Fruit fly (Drosophila melanogaster) whole organism, embryonic: ENCODE data around the gene rdog.
A peak's percentile ranks its signal among the peaks of the same experiment; 100 is the strongest.

Source experiments
- Blimp-1 ChIP-seq: fragments of 200-800 bp; sonication (Bioruptor generic); optimal IDR thresholded peaks from 3 replicates; lab custom pipeline; 2018; ENCODE audit warnings: missing biosample characterization, missing genetic modification characterization, mild to moderate bottlenecking, moderate library complexity, missing genetic modification reagents
- CG12155 ChIP-seq: fragments of 200-800 bp; sonication (Bioruptor generic); optimal IDR thresholded peaks from 3 replicates; lab custom pipeline; 2016; ENCODE audit warnings: missing biosample characterization, missing genetic modification characterization
- CG13287 ChIP-seq: fragments of 200-800 bp; sonication (Bioruptor generic); IDR thresholded peaks from 2 replicates; pipeline ENCODE4 v1.3.6; 2022; ENCODE audit warnings: missing biosample characterization, missing genetic modification characterization; ENCODE audit not compliant: partially characterized antibody
- CG14860 ChIP-seq: fragments of 200-800 bp; sonication (Bioruptor generic); IDR thresholded peaks from 3 replicates; pipeline ENCODE4 v1.3.6; 2022; ENCODE audit warnings: missing biosample characterization, missing genetic modification characterization; ENCODE audit not compliant: partially characterized antibody
- CG2116 ChIP-seq: fragments of 200-800 bp; sonication (Bioruptor generic); optimal IDR thresholded peaks from 3 replicates; lab custom pipeline; 2018; ENCODE audit warnings: missing biosample characterization, mild to moderate bottlenecking, missing genetic modification characterization
- CG34224 ChIP-seq: fragments of 200-800 bp; sonication (Bioruptor generic); IDR thresholded peaks from 3 replicates; pipeline ENCODE4 v1.3.6; 2022; ENCODE audit warnings: missing biosample characterization, missing genetic modification characterization; ENCODE audit not compliant: partially characterized antibody
- CG34422 ChIP-seq: fragments of 200-800 bp; sonication (Bioruptor generic); IDR thresholded peaks from 3 replicates; pipeline ENCODE4 v1.3.6; 2022; ENCODE audit warnings: missing biosample characterization, missing genetic modification characterization
- CG9437 ChIP-seq: fragments of 200-800 bp; sonication (Bioruptor generic); optimal IDR thresholded peaks from 2 replicates; lab custom pipeline; 2018; ENCODE audit warnings: missing biosample characterization, mild to moderate bottlenecking, missing genetic modification characterization
- Dll ChIP-seq: fragments of 200-800 bp; sonication (Bioruptor generic); IDR thresholded peaks from 4 replicates; pipeline ENCODE4 v1.3.6; 2022; ENCODE audit warnings: missing biosample characterization, missing genetic modification characterization; ENCODE audit not compliant: partially characterized antibody
- Dp ChIP-seq: fragments of 200-800 bp; sonication (Bioruptor generic); optimal IDR thresholded peaks from 2 replicates; lab custom pipeline; 2018; ENCODE audit warnings: missing biosample characterization, mild to moderate bottlenecking, missing genetic modification characterization, moderate library complexity
- Dref ChIP-seq: fragments of 200-800 bp; sonication (Bioruptor generic); IDR thresholded peaks from 2 replicates; pipeline ENCODE4 v1.3.6; 2022; ENCODE audit warnings: missing biosample characterization, missing genetic modification characterization
- E2f2 ChIP-seq: fragments of 200-800 bp; sonication (Bioruptor generic); IDR thresholded peaks from 2 replicates; pipeline ENCODE4 v1.3.6; 2022; ENCODE audit warnings: missing biosample characterization, missing genetic modification characterization
- Ets65A ChIP-seq: fragments of 200-800 bp; sonication (Bioruptor generic); peaks from one replicate; lab custom pipeline; 2016; ENCODE audit warnings: missing biosample characterization, missing genetic modification characterization
- Fer2 ChIP-seq: fragments of 200-800 bp; sonication (Bioruptor generic); optimal IDR thresholded peaks from 2 replicates; lab custom pipeline; 2018; ENCODE audit warnings: missing biosample characterization, mild to moderate bottlenecking, missing genetic modification characterization, moderate library complexity
- HLH4C ChIP-seq: fragments of 200-800 bp; sonication (Bioruptor generic); IDR thresholded peaks from 3 replicates; pipeline ENCODE4 v1.3.6; 2022; ENCODE audit warnings: missing biosample characterization, missing genetic modification characterization; ENCODE audit not compliant: partially characterized antibody
- HLH54F ChIP-seq: fragments of 200-800 bp; sonication (Bioruptor generic); optimal IDR thresholded peaks from 3 replicates; lab custom pipeline; 2016; ENCODE audit warnings: missing biosample characterization, missing genetic modification characterization
- Hmr ChIP-seq: fragments of 200-800 bp; sonication (Bioruptor generic); optimal IDR thresholded peaks from 3 replicates; lab custom pipeline; 2017; ENCODE audit warnings: mild to moderate bottlenecking, missing biosample characterization, missing genetic modification reagents, missing genetic modification characterization
- Hmx ChIP-seq: fragments of 200-800 bp; sonication (Bioruptor generic); optimal IDR thresholded peaks from 2 replicates; lab custom pipeline; 2016; ENCODE audit warnings: missing biosample characterization, missing genetic modification characterization
- Hr78 ChIP-seq, 2 experiments: fragments of 200-800 bp in 1 of 2; fragments of >200 bp in 1 of 2; sonication (Bioruptor generic) in 1 of 2; optimal IDR thresholded peaks; 2 replicates each; lab custom pipeline; 2017 to 2019; ENCODE audit warnings: missing biosample characterization in 2 of 2, missing genetic modification characterization in 2 of 2, mild to moderate bottlenecking in 1 of 2, moderate library complexity in 1 of 2
- MBD-R2 ChIP-seq: fragments of 200-800 bp; sonication (Bioruptor generic); IDR thresholded peaks from 2 replicates; pipeline ENCODE4 v1.3.6; 2022; ENCODE audit warnings: missing biosample characterization, missing genetic modification characterization
- MESR4 ChIP-seq: fragments of 200-800 bp; sonication (Bioruptor generic); optimal IDR thresholded peaks from 2 replicates; lab custom pipeline; 2018; ENCODE audit warnings: missing biosample characterization, mild to moderate bottlenecking, missing genetic modification characterization, moderate library complexity
- Med ChIP-seq: fragments of 200-800 bp; sonication (Bioruptor generic); peaks from one replicate; lab custom pipeline; 2016; ENCODE audit warnings: missing biosample characterization, missing genetic modification characterization, mild to moderate bottlenecking, inconsistent platforms, moderate library complexity
- Mrtf ChIP-seq: fragments of 200-800 bp; sonication (Bioruptor generic); IDR thresholded peaks from 3 replicates; pipeline ENCODE4 v1.3.6; 2022; ENCODE audit warnings: missing biosample characterization, missing genetic modification characterization
- Myb ChIP-seq: fragments of 200-800 bp; sonication (Bioruptor generic); optimal IDR thresholded peaks from 2 replicates; lab custom pipeline; 2016; ENCODE audit warnings: missing biosample characterization, missing genetic modification characterization
- Scr ChIP-seq: fragments of 200-800 bp; sonication (Bioruptor generic); IDR thresholded peaks from 2 replicates; pipeline ENCODE4 v1.3.6; 2022; ENCODE audit warnings: missing biosample characterization, missing genetic modification characterization; ENCODE audit not compliant: partially characterized antibody
- bbx ChIP-seq: fragments of 200-800 bp; sonication (Bioruptor generic); IDR thresholded peaks from 2 replicates; pipeline ENCODE4 v1.3.6; 2022; ENCODE audit warnings: missing biosample characterization, missing genetic modification characterization; ENCODE audit not compliant: partially characterized antibody
- cato ChIP-seq: fragments of 200-800 bp; sonication (Bioruptor generic); optimal IDR thresholded peaks from 2 replicates; lab custom pipeline; 2016; ENCODE audit warnings: missing biosample characterization, missing genetic modification characterization, borderline replicate concordance
- crp ChIP-seq, 2 experiments: fragments of 200-800 bp; sonication (Bioruptor generic); optimal IDR thresholded peaks; 2 replicates in 1 of 2; 3 replicates in 1 of 2; lab custom pipeline; 2017; ENCODE audit warnings: missing biosample characterization in 2 of 2, missing genetic modification characterization in 2 of 2, mild to moderate bottlenecking in 1 of 2, moderate library complexity in 1 of 2
- gt ChIP-seq: fragments of 200-800 bp; sonication (Bioruptor generic); IDR thresholded peaks from 2 replicates; pipeline ENCODE4 v1.3.6; 2022; ENCODE audit warnings: missing biosample characterization, missing genetic modification characterization
- h ChIP-seq: fragments of >200 bp; optimal IDR thresholded peaks from 2 replicates; lab custom pipeline; 2017
- hth ChIP-seq: fragments of >200 bp; optimal IDR thresholded peaks from 2 replicates; lab custom pipeline; 2017; ENCODE audit warnings: inconsistent platforms
- kah ChIP-seq: fragments of 200-800 bp; sonication (Bioruptor generic); optimal IDR thresholded peaks from 2 replicates; lab custom pipeline; 2018; ENCODE audit warnings: missing biosample characterization, mild to moderate bottlenecking, missing genetic modification characterization
- kay ChIP-seq: fragments of 200-800 bp; sonication (Bioruptor generic); optimal IDR thresholded peaks from 2 replicates; lab custom pipeline; 2016; ENCODE audit warnings: missing biosample characterization, missing genetic modification characterization
- mld ChIP-seq: fragments of 200-800 bp; sonication (Bioruptor generic); IDR thresholded peaks from 3 replicates; pipeline ENCODE4 v1.3.6; 2022; ENCODE audit warnings: missing biosample characterization, missing genetic modification characterization; ENCODE audit not compliant: partially characterized antibody
- pzg ChIP-seq: fragments of 200-800 bp; sonication (Bioruptor generic); optimal IDR thresholded peaks from 3 replicates; lab custom pipeline; 2018; ENCODE audit warnings: missing biosample characterization, mild to moderate bottlenecking, missing genetic modification characterization, moderate library complexity
- rib ChIP-seq: fragments of 200-800 bp; sonication (Bioruptor generic); IDR thresholded peaks from 2 replicates; pipeline ENCODE4 v1.3.6; 2022; ENCODE audit warnings: missing biosample characterization, missing genetic modification characterization
- run ChIP-seq: fragments of 200-800 bp; sonication (Bioruptor generic); optimal IDR thresholded peaks from 3 replicates; lab custom pipeline; 2018; ENCODE audit warnings: missing biosample characterization, mild to moderate bottlenecking, missing genetic modification characterization
- scrt ChIP-seq: fragments of 200-800 bp; sonication (Bioruptor generic); optimal IDR thresholded peaks from 2 replicates; lab custom pipeline; 2018; ENCODE audit warnings: missing biosample characterization, mild to moderate bottlenecking, missing genetic modification characterization, moderate library complexity
- sisA ChIP-seq: fragments of 200-800 bp; sonication (Bioruptor generic); IDR thresholded peaks from 2 replicates; pipeline ENCODE4 v1.3.6; 2022; ENCODE audit warnings: missing biosample characterization, missing genetic modification characterization
- sna ChIP-seq: fragments of 200-800 bp; sonication (Bioruptor generic); IDR thresholded peaks from 2 replicates; pipeline ENCODE4 v1.3.6; 2022; ENCODE audit warnings: missing biosample characterization, missing genetic modification characterization; ENCODE audit not compliant: partially characterized antibody
- so ChIP-seq: fragments of 200-800 bp; sonication (Bioruptor generic); IDR thresholded peaks from 3 replicates; pipeline ENCODE4 v1.3.6; 2022; ENCODE audit warnings: missing biosample characterization, missing genetic modification characterization
- sr ChIP-seq: fragments of 200-800 bp; sonication (Bioruptor generic); IDR thresholded peaks from 3 replicates; pipeline ENCODE4 v1.3.6; 2022; ENCODE audit warnings: missing biosample characterization, missing genetic modification characterization
- unc-4 ChIP-seq: fragments of 200-800 bp; sonication (Bioruptor generic); IDR thresholded peaks from 2 replicates; pipeline ENCODE4 v1.3.6; 2022; ENCODE audit warnings: missing biosample characterization, missing genetic modification characterization; ENCODE audit not compliant: partially characterized antibody

Gene rdog

DNA sequence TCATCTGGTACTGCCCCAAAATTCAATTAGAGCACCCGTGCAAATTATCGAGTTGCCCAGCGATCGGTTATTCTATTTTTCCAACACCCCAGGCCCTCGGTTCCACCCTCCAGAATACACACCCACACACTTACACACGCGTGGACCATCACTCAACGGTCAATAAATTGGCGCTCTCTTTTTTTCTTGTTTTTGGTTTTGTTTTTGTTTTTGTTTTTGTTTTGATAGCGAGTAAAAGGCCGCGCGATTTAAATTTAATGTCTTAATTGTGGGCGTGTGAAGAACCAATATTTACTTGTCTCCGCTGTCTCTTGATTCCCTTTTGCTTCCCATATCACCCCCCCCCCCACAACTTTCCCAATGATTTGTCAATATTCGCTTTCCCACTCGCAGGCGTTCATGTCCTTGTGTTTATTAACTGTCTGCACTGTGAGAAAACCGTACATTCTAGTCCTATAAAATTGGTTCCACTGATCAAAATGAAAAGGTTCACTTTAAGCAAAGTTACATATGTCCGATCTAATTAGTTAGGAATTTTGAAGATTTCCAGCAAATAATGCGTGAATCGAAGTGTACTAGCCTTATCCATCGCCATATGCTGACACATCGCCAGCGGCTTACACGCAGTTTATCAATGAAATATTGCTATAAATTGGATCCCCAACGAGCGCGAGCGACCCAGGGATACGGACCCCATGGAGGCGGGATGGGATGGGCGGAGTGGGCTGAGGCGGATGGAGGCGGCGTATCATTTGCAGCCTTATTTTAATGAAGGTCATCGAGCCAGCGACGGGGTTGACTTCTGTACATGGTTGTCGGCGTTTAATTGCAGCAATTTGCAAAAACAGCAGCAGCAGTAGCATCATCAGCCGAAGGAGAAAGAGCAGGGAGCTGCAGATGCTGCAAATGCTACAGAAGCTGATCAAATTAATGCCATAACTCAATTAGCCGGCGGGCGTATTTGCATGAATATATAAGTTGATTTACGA, 17.9 kb upstream of the rdog start (continued):
- TF ChIP-seq rib (GFP tag; lab: Robert Waterston, UW): no peak
- TF ChIP-seq gt (GFP tag; lab: Robert Waterston, UW): no peak
- TF ChIP-seq h (lab: Kevin White, UChicago): no peak
- TF ChIP-seq sr (GFP tag; lab: Robert Waterston, UW): peak; percentile 74; the same call in 2 of the 3 replicates
- TF ChIP-seq HLH54F: no peak
- peak; percentile 13 for TF ChIP-seq Med (GFP tag; lab: Kevin White, UChicago)
- TF ChIP-seq Ets65A (GFP tag; lab: Kevin White, UChicago): peak; percentile 63
- no peak for TF ChIP-seq Mrtf
- no peak for TF ChIP-seq hth (lab: Kevin White, UChicago)
- TF ChIP-seq CG12155: no peak

DNA sequence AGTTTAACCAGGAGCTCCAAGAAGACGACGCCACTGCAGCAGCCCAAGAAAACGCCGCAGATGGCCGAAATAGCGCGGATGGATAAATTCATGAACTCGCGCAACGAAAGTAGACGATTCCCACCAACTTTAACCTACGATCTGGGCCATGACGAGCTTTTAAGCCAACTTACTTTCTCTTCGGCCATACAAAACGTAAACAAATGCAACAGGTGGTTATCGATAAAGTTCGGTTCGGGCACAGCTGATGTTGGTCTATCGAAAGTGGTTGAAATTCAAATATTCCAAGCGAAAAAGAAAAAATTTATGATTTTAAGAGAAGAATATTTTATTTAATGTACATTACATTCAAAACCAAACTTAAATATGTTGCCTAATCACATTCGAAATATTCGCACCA, 11.2 kb upstream of the rdog start, which contains the start of gene CG14511:
Gene CG14511, minus strand, starts transcription at position 184 of the 400 bp plus-strand sequence.
- TF ChIP-seq kah (GFP tag; lab: Kevin White, UChicago) (peak; percentile 100), MBD-R2 (peak; percentile 66), Fer2 (tag; lab: Kevin White, UChicago) (no peak), cato (no peak), unc-4 (GFP tag; lab: Robert Waterston, UW) (0 out of 2 replicates have a peak, but pooled peaks have one; percentile 28), CG9437 (GFP tag; lab: Kevin White, UChicago) (peak; percentile 96), sna (0 out of 2 replicates have a peak, but pooled peaks have one; percentile 15), CG13287 (GFP tag; lab: Robert Waterston, UW) (peak; percentile 48; the same call in 1 of the 2 replicates), Myb (GFP tag; lab: Kevin White, UChicago) (peak; percentile 55), Dref (GFP tag; lab: Robert Waterston, UW) (peak; percentile 62), Scr (GFP tag; lab: Robert Waterston, UW) (peak; percentile 41; the same call in 1 of the 2 replicates), Dll (GFP tag; lab: Robert Waterston, UW) (peak; percentile 45; the same call in 1 of the 4 replicates), pzg (GFP tag; lab: Kevin White, UChicago) (peak; percentile 26), sisA (no peak), HLH4C (GFP tag; lab: Robert Waterston, UW) (peak; percentile 58; the same call in 1 of the 3 replicates), Dp (peak; percentile 65), CG2116 (GFP tag; lab: Kevin White, UChicago) (peak; percentile 40), MESR4 (GFP tag; lab: Kevin White, UChicago) (peak; percentile 0), Hmr (GFP tag; lab: Kevin White, UChicago) (no peak), E2f2 (peak; percentile 77), Hmx (GFP tag; lab: Kevin White, UChicago) (no peak), bbx (GFP tag; lab: Robert Waterston, UW) (peak; percentile 30; the same call in 1 of the 2 replicates), scrt (GFP tag; lab: Kevin White, UChicago) (peak; percentile 83), crp (GFP tag; optimal IDR thresholded peaks at IDR 0.05; lab: Kevin White, UChicago) (peak in 1 of 2 experiments; percentile 81), Hr78 (GFP tag; optimal IDR thresholded peaks at IDR 0.05; lab: Kevin White, UChicago) (peak in 1 of 2 experiments; percentile 78), kay (GFP tag; lab: Kevin White, UChicago) (no peak), so (no peak), CG14860 (GFP tag; lab: Robert Waterston, UW) (0 out of 3 replicates have a peak, but pooled peaks have one; percentile 18), run (tag; lab: Kevin White, UChicago) (no peak), CG34422 (GFP tag; lab: Robert Waterston, UW) (peak; percentile 32; the same call in 1 of the 3 replicates), mld (GFP tag; lab: Robert Waterston, UW) (0 out of 3 replicates have a peak, but pooled peaks have one; percentile 21), CG34224 (GFP tag; lab: Robert Waterston, UW) (peak; percentile 61), Blimp-1 (GFP tag; lab: Kevin White, UChicago) (peak; percentile 29)
